Worm (Caenorhabditis elegans) whole organism, L1 larva: ENCODE results near the gene Y51H4A.24.

Experiments used
- ama-1 ChIP-seq: fragments of 150-350 bp; optimal IDR thresholded peaks from 2 replicates; lab custom pipeline; 2014
- blmp-1 ChIP-seq: fragments of 150-350 bp; optimal IDR thresholded peaks from 2 replicates; lab custom pipeline; 2014; ENCODE audit warnings: missing biosample characterization, missing genetic modification characterization
- ceh-8 ChIP-seq: fragments of 200-800 bp; sonication (Bioruptor generic); optimal IDR thresholded peaks from 2 replicates; lab custom pipeline; 2018; ENCODE audit warnings: mild to moderate bottlenecking, missing genetic modification characterization, moderate library complexity, missing compliant biosample characterization
- efl-3 ChIP-seq: fragments of 200-800 bp; sonication (Bioruptor generic); optimal IDR thresholded peaks from 2 replicates; lab custom pipeline; 2018; ENCODE audit warnings: mild to moderate bottlenecking, missing genetic modification characterization, missing compliant biosample characterization
- jun-1 ChIP-seq: fragments of 150-350 bp; optimal IDR thresholded peaks from 2 replicates; lab custom pipeline; 2014; ENCODE audit warnings: missing biosample characterization, missing genetic modification reagents, missing genetic modification characterization
- lin-13 ChIP-seq: fragments of 150-350 bp; optimal IDR thresholded peaks from 2 replicates; lab custom pipeline; 2014; ENCODE audit warnings: missing biosample characterization, missing genetic modification reagents, missing genetic modification characterization
- lir-3 ChIP-seq: sonication (generic microtip); optimal IDR thresholded peaks from 2 replicates; lab custom pipeline; 2016; ENCODE audit warnings: mild to moderate bottlenecking, missing genetic modification characterization, moderate library complexity, missing compliant biosample characterization; ENCODE audit not compliant: poor library complexity
- nhr-12 ChIP-seq: sonication (generic microtip); optimal IDR thresholded peaks from 2 replicates; lab custom pipeline; 2017; ENCODE audit warnings: missing biosample characterization, missing genetic modification characterization
- nhr-85 ChIP-seq: sonication (generic microtip); peaks from one replicate; lab custom pipeline; 2016; ENCODE audit warnings: missing genetic modification characterization, inconsistent platforms, missing compliant biosample characterization
- rnt-1 ChIP-seq: sonication (generic microtip); optimal IDR thresholded peaks from 2 replicates; lab custom pipeline; 2016; ENCODE audit warnings: mild to moderate bottlenecking, missing genetic modification characterization, moderate library complexity, missing compliant biosample characterization
- snpc-4 ChIP-seq: fragments of 150-350 bp; optimal IDR thresholded peaks from 2 replicates; lab custom pipeline; 2014; ENCODE audit warnings: missing biosample characterization, missing genetic modification characterization
- unc-130 ChIP-seq: fragments of 150-350 bp; optimal IDR thresholded peaks from 2 replicates; lab custom pipeline; 2017; ENCODE audit warnings: missing biosample characterization, missing genetic modification characterization, inconsistent platforms
- unc-62 ChIP-seq: fragments of 150-350 bp; optimal IDR thresholded peaks from 2 replicates; lab custom pipeline; 2014; ENCODE audit warnings: missing biosample characterization, missing genetic modification reagents, missing genetic modification characterization
- ztf-4 ChIP-seq: fragments of 150-350 bp; optimal IDR thresholded peaks from 2 replicates; lab custom pipeline; 2014; ENCODE audit warnings: missing biosample characterization, missing genetic modification characterization

DNA sequence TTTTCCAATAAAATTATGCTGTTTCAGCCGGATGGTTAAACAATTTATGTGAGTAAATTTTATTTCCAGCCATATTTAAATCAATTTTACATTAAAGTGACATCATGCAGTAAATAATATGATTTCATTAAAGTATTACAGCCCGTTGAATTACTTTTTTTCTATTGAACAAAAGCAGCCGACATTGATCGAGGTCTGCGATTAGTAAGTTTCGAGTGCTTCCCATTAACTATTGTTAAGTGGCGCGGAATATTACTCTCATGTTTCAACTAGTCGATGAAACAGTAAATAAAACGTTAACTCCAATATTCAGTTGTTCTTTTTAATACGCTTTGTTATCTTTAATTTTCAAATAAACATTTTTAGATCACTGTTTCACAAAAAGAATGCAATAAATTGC is 22.0 kb downstream of the Y51H4A.24 start:
- TF ChIP-seq ztf-4 (tag; lab: Kevin White, UChicago) (no peak), unc-62 (no peak), ceh-8 (GFP tag; lab: Kevin White, UChicago) (no peak), snpc-4 (no peak), efl-3 (GFP tag; lab: Kevin White, UChicago) (no peak), jun-1 (tag; lab: Kevin White, UChicago) (no peak), ama-1 (lab: Kevin White, UChicago) (no peak), rnt-1 (tag; lab: Kevin White, UChicago) (no peak), blmp-1 (tag; lab: Kevin White, UChicago) (no peak), nhr-12 (tag; lab: Kevin White, UChicago) (no peak), lir-3 (tag; lab: Kevin White, UChicago) (no peak), unc-130 (tag; lab: Kevin White, UChicago) (no peak), nhr-85 (tag; lab: Kevin White, UChicago) (no peak), lin-13 (GFP tag; lab: Kevin White, UChicago) (no peak)
